Worm (Caenorhabditis elegans): ENCODE data around the gene ncs-4.

The ncs-4 gene

ce11 chrX:10176295-10176694 is at the start of gene ncs-4:
Gene ncs-4 (plus strand): TSS chrX:10176521.
- TF ChIP-seq tbx-37 (GFP tag; conservative IDR thresholded peaks at IDR 0.05) (no peak), hmg-4 (GFP tag; optimal IDR thresholded peaks at IDR 0.05) (no peak), ceh-13 (GFP tag; optimal IDR thresholded peaks at IDR 0.05) (no peak), B0310.2 (tag; optimal IDR thresholded peaks at IDR 0.05) (no peak), ets-7 (tag; optimal IDR thresholded peaks at IDR 0.05) (no peak), F13C5.2 (tag; optimal IDR thresholded peaks at IDR 0.05) (no peak), ceh-36 (tag; optimal IDR thresholded peaks at IDR 0.05) (no peak), hnd-1 (tag; optimal IDR thresholded peaks at IDR 0.05) (no peak), aly-1 (tag; optimal IDR thresholded peaks at IDR 0.05) (no peak), hmbx-1 (tag; optimal IDR thresholded peaks at IDR 0.05) (no peak), flt-1 (GFP tag; IDR thresholded peaks at IDR 0.05) (no peak; the same call in 1 of the 2 replicates), sea-1 (GFP tag; conservative IDR thresholded peaks at IDR 0.05) (no peak), ama-1 (optimal IDR thresholded peaks at IDR 0.05) (no peak), tra-4 (tag; optimal IDR thresholded peaks at IDR 0.05) (no peak), scrt-1 (GFP tag; IDR thresholded peaks at IDR 0.05) (no peak), pes-1 (GFP tag; IDR thresholded peaks at IDR 0.05) (no peak), tbx-11 (GFP tag; IDR thresholded peaks at IDR 0.05) (no peak)

ce11 chrX:10130159-10130558 is 46.2 kb upstream of the ncs-4 start:
- TF ChIP-seq B0310.2 (tag; optimal IDR thresholded peaks at IDR 0.05) (no peak), hmg-4 (GFP tag; optimal IDR thresholded peaks at IDR 0.05) (no peak), tbx-11 (GFP tag; IDR thresholded peaks at IDR 0.05) (no peak), tbx-37 (GFP tag; conservative IDR thresholded peaks at IDR 0.05) (no peak), ets-7 (tag; optimal IDR thresholded peaks at IDR 0.05) (no peak), F13C5.2 (tag; optimal IDR thresholded peaks at IDR 0.05) (no peak), sea-1 (GFP tag; conservative IDR thresholded peaks at IDR 0.05) (no peak), tra-4 (tag; optimal IDR thresholded peaks at IDR 0.05) (no peak), hmbx-1 (tag; optimal IDR thresholded peaks at IDR 0.05) (no peak), scrt-1 (GFP tag; IDR thresholded peaks at IDR 0.05) (no peak), ama-1 (optimal IDR thresholded peaks at IDR 0.05) (no peak), pes-1 (GFP tag; IDR thresholded peaks at IDR 0.05) (no peak), hnd-1 (tag; optimal IDR thresholded peaks at IDR 0.05) (no peak), aly-1 (tag; optimal IDR thresholded peaks at IDR 0.05) (no peak), ceh-36 (tag; optimal IDR thresholded peaks at IDR 0.05) (no peak)

ce11 chrX:10132546-10133032 is 43.7 kb upstream of the ncs-4 start:
- TF ChIP-seq tbx-11 (GFP tag; IDR thresholded peaks at IDR 0.05) (peak; percentile 89), hmg-4 (GFP tag; optimal IDR thresholded peaks at IDR 0.05) (peak; percentile 81), pes-1 (GFP tag; IDR thresholded peaks at IDR 0.05) (peak; percentile 92), sea-1 (GFP tag; conservative IDR thresholded peaks at IDR 0.05) (peak; percentile 94), hnd-1 (tag; optimal IDR thresholded peaks at IDR 0.05) (peak; percentile 76), ceh-36 (tag; optimal IDR thresholded peaks at IDR 0.05) (peak; percentile 79), F13C5.2 (tag; optimal IDR thresholded peaks at IDR 0.05) (peak; percentile 68), aly-1 (tag; optimal IDR thresholded peaks at IDR 0.05) (peak; percentile 88), hmbx-1 (tag; optimal IDR thresholded peaks at IDR 0.05) (peak; percentile 53), ets-7 (tag; optimal IDR thresholded peaks at IDR 0.05) (peak; percentile 14), flt-1 (GFP tag; IDR thresholded peaks at IDR 0.05) (peak; percentile 87), scrt-1 (GFP tag; IDR thresholded peaks at IDR 0.05) (peak; percentile 89), B0310.2 (tag; optimal IDR thresholded peaks at IDR 0.05) (peak; percentile 62), tbx-37 (GFP tag; conservative IDR thresholded peaks at IDR 0.05) (peak; percentile 86), ceh-13 (GFP tag; optimal IDR thresholded peaks at IDR 0.05) (peak; percentile 72)

- TF ChIP-seq scrt-1 (GFP tag; IDR thresholded peaks at IDR 0.05) (no peak), pes-1 (GFP tag; IDR thresholded peaks at IDR 0.05) (no peak), hnd-1 (tag; optimal IDR thresholded peaks at IDR 0.05) (no peak), aly-1 (tag; optimal IDR thresholded peaks at IDR 0.05) (no peak), hmbx-1 (tag; optimal IDR thresholded peaks at IDR 0.05) (no peak), F13C5.2 (tag; optimal IDR thresholded peaks at IDR 0.05) (no peak), tbx-37 (GFP tag; conservative IDR thresholded peaks at IDR 0.05) (no peak)
These were observed 43.2 kb upstream of the ncs-4 start, which contains the start of gene unc-58 for ce11 chrX:10133082-10133481. Gene unc-58 (minus strand): TSS chrX:10133182.

- no peak for TF ChIP-seq aly-1 (tag; optimal IDR thresholded peaks at IDR 0.05)
- no peak for TF ChIP-seq F13C5.2 (tag; optimal IDR thresholded peaks at IDR 0.05)
- TF ChIP-seq ceh-13 (GFP tag; optimal IDR thresholded peaks at IDR 0.05): no peak
- no peak for TF ChIP-seq ama-1 (optimal IDR thresholded peaks at IDR 0.05)
- TF ChIP-seq B0310.2 (tag; optimal IDR thresholded peaks at IDR 0.05): no peak
- TF ChIP-seq tbx-37 (GFP tag; conservative IDR thresholded peaks at IDR 0.05): no peak
- no peak for TF ChIP-seq flt-1 (GFP tag; IDR thresholded peaks at IDR 0.05)
- TF ChIP-seq tbx-11 (GFP tag; IDR thresholded peaks at IDR 0.05): no peak
- no peak for TF ChIP-seq sea-1 (GFP tag; conservative IDR thresholded peaks at IDR 0.05)
- TF ChIP-seq tra-4 (tag; optimal IDR thresholded peaks at IDR 0.05): no peak
- no peak for TF ChIP-seq hnd-1 (tag; optimal IDR thresholded peaks at IDR 0.05)
- TF ChIP-seq hmg-4 (GFP tag; optimal IDR thresholded peaks at IDR 0.05): no peak
- TF ChIP-seq ets-7 (tag; optimal IDR thresholded peaks at IDR 0.05): no peak
- no peak for TF ChIP-seq hmbx-1 (tag; optimal IDR thresholded peaks at IDR 0.05)
These were observed 37.8 kb upstream of the ncs-4 start, which contains the start of gene moc-1 for ce11 chrX:10138494-10138893. Gene moc-1 (minus strand): TSS chrX:10138620.

ce11 chrX:10141264-10141663 is 35.1 kb upstream of the ncs-4 start:
- TF ChIP-seq hnd-1 (tag; optimal IDR thresholded peaks at IDR 0.05): no peak
- TF ChIP-seq B0310.2 (tag; optimal IDR thresholded peaks at IDR 0.05): no peak
- TF ChIP-seq hmbx-1 (tag; optimal IDR thresholded peaks at IDR 0.05): no peak
- no peak for TF ChIP-seq pes-1 (GFP tag; IDR thresholded peaks at IDR 0.05)
- TF ChIP-seq flt-1 (GFP tag; IDR thresholded peaks at IDR 0.05): no peak
- TF ChIP-seq sea-1 (GFP tag; conservative IDR thresholded peaks at IDR 0.05): no peak
- no peak for TF ChIP-seq ets-7 (tag; optimal IDR thresholded peaks at IDR 0.05)
- no peak for TF ChIP-seq ceh-36 (tag; optimal IDR thresholded peaks at IDR 0.05)
- no peak for TF ChIP-seq hmg-4 (GFP tag; optimal IDR thresholded peaks at IDR 0.05)
- TF ChIP-seq tbx-11 (GFP tag; IDR thresholded peaks at IDR 0.05): no peak
- TF ChIP-seq tra-4 (tag; optimal IDR thresholded peaks at IDR 0.05): no peak
- no peak for TF ChIP-seq ama-1 (optimal IDR thresholded peaks at IDR 0.05)
- TF ChIP-seq ceh-13 (GFP tag; optimal IDR thresholded peaks at IDR 0.05): no peak

ce11 chrX:10141963-10142431 is 34.3 kb upstream of the ncs-4 start, which contains the start of gene oac-14:
Gene oac-14 (minus strand): TSS chrX:10142013.
- no peak for TF ChIP-seq B0310.2 (tag; optimal IDR thresholded peaks at IDR 0.05)
- TF ChIP-seq ama-1 (optimal IDR thresholded peaks at IDR 0.05): no peak
- no peak for TF ChIP-seq tbx-37 (GFP tag; conservative IDR thresholded peaks at IDR 0.05)
- TF ChIP-seq pes-1 (GFP tag; IDR thresholded peaks at IDR 0.05): no peak
- no peak for TF ChIP-seq aly-1 (tag; optimal IDR thresholded peaks at IDR 0.05)
- TF ChIP-seq sea-1 (GFP tag; conservative IDR thresholded peaks at IDR 0.05): no peak
- TF ChIP-seq hnd-1 (tag; optimal IDR thresholded peaks at IDR 0.05): no peak
- TF ChIP-seq ceh-13 (GFP tag; optimal IDR thresholded peaks at IDR 0.05): no peak
- no peak for TF ChIP-seq flt-1 (GFP tag; IDR thresholded peaks at IDR 0.05)
- no peak for TF ChIP-seq ceh-36 (tag; optimal IDR thresholded peaks at IDR 0.05)
- TF ChIP-seq tbx-11 (GFP tag; IDR thresholded peaks at IDR 0.05): no peak
- TF ChIP-seq F13C5.2 (tag; optimal IDR thresholded peaks at IDR 0.05): no peak
- no peak for TF ChIP-seq hmg-4 (GFP tag; optimal IDR thresholded peaks at IDR 0.05)
- TF ChIP-seq ets-7 (tag; optimal IDR thresholded peaks at IDR 0.05): no peak
- no peak for TF ChIP-seq tra-4 (tag; optimal IDR thresholded peaks at IDR 0.05)
- no peak for TF ChIP-seq scrt-1 (GFP tag; IDR thresholded peaks at IDR 0.05)
- TF ChIP-seq hmbx-1 (tag; optimal IDR thresholded peaks at IDR 0.05): no peak

Measured in whole organism, early embryonic.